Worm (Caenorhabditis elegans): ENCODE results near the gene srj-11.

Gene srj-11

DNA sequence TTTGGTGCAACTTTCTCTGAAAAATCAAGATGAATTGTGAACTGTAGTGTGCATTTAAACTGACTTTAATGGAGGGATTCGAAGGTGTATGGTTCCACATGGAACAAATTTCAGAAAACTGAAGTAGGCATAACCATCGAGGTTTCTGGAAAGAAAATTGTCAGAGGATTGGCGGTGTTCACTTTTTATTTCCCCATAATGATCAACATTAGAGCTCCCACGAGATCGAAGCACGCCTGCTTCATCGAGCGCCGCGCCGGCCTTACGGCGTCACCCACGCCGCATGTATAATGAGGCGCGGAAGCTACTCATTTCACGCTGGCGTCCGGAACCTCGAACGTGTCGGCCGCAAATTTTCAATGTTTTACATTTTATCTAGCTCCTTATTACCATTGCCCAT, 46.9 kb downstream of the srj-11 start:
- TF ChIP-seq tbx-37 (GFP tag; conservative IDR thresholded peaks at IDR 0.05) = no peak
- no peak for TF ChIP-seq flt-1 (GFP tag; IDR thresholded peaks at IDR 0.05)
- no peak for TF ChIP-seq ceh-36 (tag; optimal IDR thresholded peaks at IDR 0.05)
- TF ChIP-seq hnd-1 (tag; optimal IDR thresholded peaks at IDR 0.05) = no peak
- no peak for TF ChIP-seq tbx-11 (GFP tag; IDR thresholded peaks at IDR 0.05)
- no peak for TF ChIP-seq sea-1 (GFP tag; conservative IDR thresholded peaks at IDR 0.05)
- no peak for TF ChIP-seq tra-4 (tag; optimal IDR thresholded peaks at IDR 0.05)
- TF ChIP-seq ets-7 (tag; optimal IDR thresholded peaks at IDR 0.05) = no peak
- no peak for TF ChIP-seq ama-1 (optimal IDR thresholded peaks at IDR 0.05)

- no peak for TF ChIP-seq ceh-36 (tag; optimal IDR thresholded peaks at IDR 0.05)
- TF ChIP-seq hnd-1 (tag; optimal IDR thresholded peaks at IDR 0.05) = no peak
- TF ChIP-seq ama-1 (optimal IDR thresholded peaks at IDR 0.05) = no peak
- no peak for TF ChIP-seq ets-7 (tag; optimal IDR thresholded peaks at IDR 0.05)
- no peak for TF ChIP-seq hmbx-1 (tag; optimal IDR thresholded peaks at IDR 0.05)
- no peak for TF ChIP-seq ceh-13 (GFP tag; optimal IDR thresholded peaks at IDR 0.05)
- TF ChIP-seq aly-1 (tag; optimal IDR thresholded peaks at IDR 0.05) = no peak
- TF ChIP-seq tbx-11 (GFP tag; IDR thresholded peaks at IDR 0.05) = no peak
- no peak for TF ChIP-seq pes-1 (GFP tag; IDR thresholded peaks at IDR 0.05)
- no peak for TF ChIP-seq tbx-37 (GFP tag; conservative IDR thresholded peaks at IDR 0.05)
- no peak for TF ChIP-seq sea-1 (GFP tag; conservative IDR thresholded peaks at IDR 0.05)
- TF ChIP-seq hmg-4 (GFP tag; optimal IDR thresholded peaks at IDR 0.05) = no peak
- TF ChIP-seq F13C5.2 (tag; optimal IDR thresholded peaks at IDR 0.05) = no peak
- no peak for TF ChIP-seq tra-4 (tag; optimal IDR thresholded peaks at IDR 0.05)
- no peak for TF ChIP-seq flt-1 (GFP tag; IDR thresholded peaks at IDR 0.05)
- TF ChIP-seq scrt-1 (GFP tag; IDR thresholded peaks at IDR 0.05) = no peak
- TF ChIP-seq B0310.2 (tag; optimal IDR thresholded peaks at IDR 0.05) = no peak
Observed at ce11 chrV:3289267-3289666, 48.0 kb downstream of the srj-11 start, which contains the start of gene F35F10.6. F35F10.6 (minus strand) TSS chrV:3289367.
